Fruit fly (Drosophila melanogaster): ENCODE measurements around the gene crp.

The crp gene

dm6 chr2L:16278842-16279241 is 8.7 kb downstream of the crp start:
- TF ChIP-seq hb (GFP tag; IDR thresholded peaks at IDR 0.05; ENCODE audit: partially characterized antibody) (peak; percentile 21; the same call in 1 of the 3 replicates), br (optimal IDR thresholded peaks at IDR 0.05) (no peak), crol (GFP tag; IDR thresholded peaks at IDR 0.05) (peak; percentile 71), Atf3 (GFP tag; optimal IDR thresholded peaks at IDR 0.05) (no peak), CG5953 (GFP tag; IDR thresholded peaks at IDR 0.05) (0 out of 2 replicates have a peak, but pooled peaks have one; percentile 6), Deaf1 (tag; optimal IDR thresholded peaks at IDR 0.05) (peak; percentile 18), CG18011 (GFP tag; optimal IDR thresholded peaks at IDR 0.05) (no peak), pfk (GFP tag; optimal IDR thresholded peaks at IDR 0.05) (peak; percentile 27), CG14667 (GFP tag; IDR thresholded peaks at IDR 0.05) (no peak), Ada2b (GFP tag; IDR thresholded peaks at IDR 0.05) (no peak), Awh (GFP tag; IDR thresholded peaks at IDR 0.05) (no peak), CG16779 (GFP tag; IDR thresholded peaks at IDR 0.05) (0 out of 2 replicates have a peak, but pooled peaks have one; percentile 18), Med (GFP tag) (peak; percentile 54), CG1024 (GFP tag; IDR thresholded peaks at IDR 0.05) (no peak)

DNA sequence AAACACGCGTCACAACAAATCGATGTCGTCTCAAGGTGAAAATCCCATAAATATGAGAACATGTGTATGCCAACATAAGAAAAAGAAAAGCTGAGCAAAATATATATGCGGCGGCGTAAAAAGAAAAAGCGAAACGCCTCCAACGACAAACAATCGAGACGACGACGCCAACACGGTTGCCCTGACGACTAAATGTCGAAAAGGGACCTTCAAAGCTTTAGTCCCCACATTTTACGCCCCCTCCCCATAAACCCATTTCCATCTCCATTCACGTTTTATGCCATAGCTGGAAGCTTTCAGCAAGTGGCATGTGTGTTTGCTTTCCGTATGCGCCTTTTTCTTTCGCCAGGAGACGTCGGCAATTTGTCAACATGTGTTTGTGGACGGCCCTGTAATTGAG is 9.6 kb downstream of the crp start:
- TF ChIP-seq CG2712 (tag; optimal IDR thresholded peaks at IDR 0.05) (no peak), CG10543 (GFP tag; optimal IDR thresholded peaks at IDR 0.05) (peak; percentile 48), sd (tag; optimal IDR thresholded peaks at IDR 0.05) (peak; percentile 5), pfk (GFP tag; optimal IDR thresholded peaks at IDR 0.05) (peak; percentile 2), Med (GFP tag) (peak; percentile 69), CG12769 (tag; optimal IDR thresholded peaks at IDR 0.05) (peak; percentile 26), twi (tag; optimal IDR thresholded peaks at IDR 0.05) (no peak), Drgx (GFP tag; IDR thresholded peaks at IDR 0.05) (0 out of 2 replicates have a peak, but pooled peaks have one; percentile 12), ftz-f1 (GFP tag; optimal IDR thresholded peaks at IDR 0.05) (peak; percentile 17), gsb-n (tag; optimal IDR thresholded peaks at IDR 0.05) (no peak), nom (GFP tag; optimal IDR thresholded peaks at IDR 0.05) (peak; percentile 65), CG13894 (tag; optimal IDR thresholded peaks at IDR 0.05) (peak; percentile 72), Hey (tag; optimal IDR thresholded peaks at IDR 0.05) (no peak), emc (GFP tag; optimal IDR thresholded peaks at IDR 0.05) (no peak), jumu (GFP tag; optimal IDR thresholded peaks at IDR 0.05) (no peak), Rfx (GFP tag; IDR thresholded peaks at IDR 0.05) (peak; percentile 54; the same call in 1 of the 2 replicates), abd-A (tag; optimal IDR thresholded peaks at IDR 0.05) (peak; percentile 78)

dm6 chr2L:16276820-16277219 is 10.7 kb downstream of the crp start:
- TF ChIP-seq Trl (optimal IDR thresholded peaks at IDR 0.05) (peak; percentile 40 to 42), Trl (GFP tag; optimal IDR thresholded peaks at IDR 0.05) (no peak), Dip2 (GFP tag; IDR thresholded peaks at IDR 0.05) (no peak), zen (tag; optimal IDR thresholded peaks at IDR 0.05) (peak; percentile 0), CG10147 (GFP tag; optimal IDR thresholded peaks at IDR 0.05) (no peak), crp (GFP tag; optimal IDR thresholded peaks at IDR 0.05) (peak in 1 of 2 experiments; percentile 5), pfk (GFP tag; optimal IDR thresholded peaks at IDR 0.05) (peak; percentile 7), Pdp1 (GFP tag; optimal IDR thresholded peaks at IDR 0.05) (peak in 1 of 2 experiments; percentile 11), CG7556 (GFP tag; optimal IDR thresholded peaks at IDR 0.05) (no peak), CG30020 (tag; optimal IDR thresholded peaks at IDR 0.05) (no peak), CG10321 (GFP tag; IDR thresholded peaks at IDR 0.05) (0 out of 2 replicates have a peak, but pooled peaks have one; percentile 26)

Measured in whole organism, embryonic.